Worm (Caenorhabditis elegans) whole organism, midembryonic: ENCODE data around the gene clec-214.

Experiments
- T22C8.4 ChIP-seq: fragments of 200-800 bp; sonication (Bioruptor generic); IDR thresholded peaks from 2 replicates; pipeline ENCODE4 v1.3.6; 2022; ENCODE audit warnings: missing genetic modification characterization, missing compliant biosample characterization
- cog-1 ChIP-seq: sonication (generic microtip); optimal IDR thresholded peaks from 2 replicates; lab custom pipeline; 2016; ENCODE audit warnings: missing genetic modification characterization, missing compliant biosample characterization
- klf-2 ChIP-seq: fragments of 200-800 bp; sonication (Bioruptor generic); conservative IDR thresholded peaks from 2 replicates; pipeline ENCODE4 v1.3.6; 2022; ENCODE audit warnings: missing genetic modification reagents, missing genetic modification characterization, missing compliant biosample characterization
- med-1 ChIP-seq: sonication (generic microtip); optimal IDR thresholded peaks from 2 replicates; lab custom pipeline; 2017; ENCODE audit warnings: missing genetic modification characterization, mild to moderate bottlenecking, missing compliant biosample characterization, antibody characterized with exemption, missing genetic modification reagents; ENCODE audit not compliant: insufficient read depth
- ztf-29 ChIP-seq: fragments of 200-800 bp; sonication (Bioruptor generic); IDR thresholded peaks from 2 replicates; pipeline ENCODE4 v1.3.6; 2022; ENCODE audit warnings: missing genetic modification reagents, missing genetic modification characterization, missing compliant biosample characterization

DNA sequence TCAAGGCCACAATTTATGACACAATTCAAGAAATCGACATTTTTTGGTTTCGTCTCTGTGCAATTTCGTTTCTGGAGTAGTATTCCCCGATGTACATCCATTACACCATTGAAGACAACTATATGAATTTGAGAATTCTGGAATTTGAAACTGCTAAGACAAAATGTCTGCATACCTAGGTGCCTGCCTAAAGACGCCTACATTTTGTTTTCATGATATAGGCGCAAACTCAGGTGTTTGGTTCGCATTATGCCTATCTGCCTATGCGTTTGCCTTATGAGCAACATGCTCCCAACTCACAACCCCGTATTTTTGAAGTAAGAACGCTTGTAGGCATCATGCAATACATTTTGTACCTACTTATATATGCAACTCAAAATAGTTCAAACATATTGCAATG is 39.2 kb upstream of the clec-214 start, which contains the start of gene F19F10.14:
- TF ChIP-seq klf-2 (GFP tag; lab: Robert Waterston, UW) (no peak), ztf-29 (GFP tag; lab: Robert Waterston, UW) (no peak), T22C8.4 (GFP tag; lab: Robert Waterston, UW) (no peak), med-1 (no peak), cog-1 (no peak)
